Fruit fly (Drosophila melanogaster) whole organism, embryonic: ENCODE data around the gene CG16985.

Experiments used
- Asciz ChIP-seq: fragments of 200-800 bp; sonication (Bioruptor generic); optimal IDR thresholded peaks from 2 replicates; lab custom pipeline; 2017; ENCODE audit warnings: missing biosample characterization, mild to moderate bottlenecking, missing genetic modification characterization, missing genetic modification reagents
- B-H1 ChIP-seq: fragments of 200-800 bp; sonication (Bioruptor generic); IDR thresholded peaks from 3 replicates; pipeline ENCODE4 v1.3.6; 2022; ENCODE audit warnings: missing biosample characterization, missing genetic modification characterization
- CG10654 ChIP-seq: fragments of 200-800 bp; sonication (Bioruptor generic); optimal IDR thresholded peaks from 2 replicates; lab custom pipeline; 2016; ENCODE audit warnings: missing biosample characterization, missing genetic modification characterization
- CG13894 ChIP-seq: fragments of 200-800 bp; sonication (Bioruptor generic); optimal IDR thresholded peaks from 3 replicates; lab custom pipeline; 2018; ENCODE audit warnings: missing biosample characterization, mild to moderate bottlenecking, missing genetic modification characterization, moderate library complexity
- CG14050 ChIP-seq: fragments of 200-800 bp; sonication (Bioruptor generic); IDR thresholded peaks from 3 replicates; pipeline ENCODE4 v1.3.6; 2022; ENCODE audit warnings: missing biosample characterization, missing genetic modification characterization
- CG15073 ChIP-seq: fragments of 200-800 bp; sonication (Bioruptor generic); optimal IDR thresholded peaks from 2 replicates; lab custom pipeline; 2016; ENCODE audit warnings: missing biosample characterization, missing genetic modification characterization
- CG15479 ChIP-seq: fragments of 200-800 bp; sonication (Bioruptor generic); optimal IDR thresholded peaks from 3 replicates; lab custom pipeline; 2019; ENCODE audit warnings: missing biosample characterization, mild to moderate bottlenecking, missing genetic modification characterization, moderate library complexity
- CG15696 ChIP-seq: fragments of 200-800 bp; sonication (Bioruptor generic); optimal IDR thresholded peaks from 2 replicates; lab custom pipeline; 2019; ENCODE audit warnings: missing biosample characterization, mild to moderate bottlenecking, missing genetic modification characterization, moderate library complexity
- CG1792 ChIP-seq: fragments of 200-800 bp; sonication (Bioruptor generic); optimal IDR thresholded peaks from 2 replicates; lab custom pipeline; 2016; ENCODE audit warnings: missing biosample characterization, missing genetic modification characterization
- CG2129 ChIP-seq: fragments of 200-800 bp; sonication (Bioruptor generic); IDR thresholded peaks from 2 replicates; pipeline ENCODE4 v1.3.6; 2022; ENCODE audit warnings: missing biosample characterization, missing genetic modification characterization; ENCODE audit not compliant: partially characterized antibody
- CG31388 ChIP-seq: fragments of 200-800 bp; sonication (Bioruptor generic); optimal IDR thresholded peaks from 2 replicates; lab custom pipeline; 2016; ENCODE audit warnings: missing biosample characterization, missing genetic modification characterization
- CG3847 ChIP-seq: fragments of 200-800 bp; sonication (Bioruptor generic); IDR thresholded peaks from 2 replicates; pipeline ENCODE4 v1.3.6; 2022; ENCODE audit warnings: missing biosample characterization, missing genetic modification characterization
- CG6254 ChIP-seq: fragments of 200-800 bp; sonication (Bioruptor generic); optimal IDR thresholded peaks from 3 replicates; lab custom pipeline; 2017; ENCODE audit warnings: mild to moderate bottlenecking, missing biosample characterization, missing genetic modification reagents, missing genetic modification characterization
- CG6689 ChIP-seq: fragments of 200-800 bp; sonication (Bioruptor generic); IDR thresholded peaks from 2 replicates; pipeline ENCODE4 v1.3.6; 2022; ENCODE audit warnings: missing biosample characterization, missing genetic modification characterization
- CG6813 ChIP-seq: fragments of 200-800 bp; sonication (Bioruptor generic); optimal IDR thresholded peaks from 2 replicates; lab custom pipeline; 2017; ENCODE audit warnings: missing biosample characterization, missing genetic modification characterization, mild to moderate bottlenecking, moderate library complexity, missing genetic modification reagents
- CG7839 ChIP-seq: fragments of 200-800 bp; sonication (Bioruptor generic); optimal IDR thresholded peaks from 3 replicates; lab custom pipeline; 2018; ENCODE audit warnings: missing biosample characterization, mild to moderate bottlenecking, missing genetic modification characterization, moderate library complexity
- CG7928 ChIP-seq: fragments of 200-800 bp; sonication (Bioruptor generic); optimal IDR thresholded peaks from 2 replicates; lab custom pipeline; 2017; ENCODE audit warnings: missing biosample characterization, mild to moderate bottlenecking, missing genetic modification characterization
- CG7963 ChIP-seq: fragments of 200-800 bp; sonication (Bioruptor generic); IDR thresholded peaks from 3 replicates; pipeline ENCODE4 v1.3.6; 2022; ENCODE audit warnings: missing biosample characterization, missing genetic modification characterization; ENCODE audit not compliant: partially characterized antibody
- CG8281 ChIP-seq: fragments of 200-800 bp; sonication (Bioruptor generic); optimal IDR thresholded peaks from 2 replicates; lab custom pipeline; 2018; ENCODE audit warnings: missing biosample characterization, mild to moderate bottlenecking, missing genetic modification characterization, moderate library complexity
- D ChIP-seq, 2 experiments: fragments of 200-800 bp in 1 of 2; fragments of >200 bp in 1 of 2; sonication (Bioruptor generic) in 1 of 2; optimal IDR thresholded peaks; 2 replicates in 1 of 2; 3 replicates in 1 of 2; lab custom pipeline; 2017; ENCODE audit warnings: mild to moderate bottlenecking in 1 of 2, missing biosample characterization in 1 of 2, missing genetic modification characterization in 1 of 2, missing genetic modification reagents in 1 of 2
- Dad ChIP-seq: fragments of 200-800 bp; sonication (Bioruptor generic); optimal IDR thresholded peaks from 3 replicates; lab custom pipeline; 2016; ENCODE audit warnings: missing biosample characterization, missing genetic modification characterization
- Doc2 ChIP-seq: fragments of 200-800 bp; sonication (Bioruptor generic); IDR thresholded peaks from 2 replicates; pipeline ENCODE4 v1.3.6; 2022; ENCODE audit warnings: missing biosample characterization, missing genetic modification characterization
- HLH54F ChIP-seq: fragments of 200-800 bp; sonication (Bioruptor generic); optimal IDR thresholded peaks from 3 replicates; lab custom pipeline; 2016; ENCODE audit warnings: missing biosample characterization, missing genetic modification characterization
- Hr51 ChIP-seq, 2 experiments: fragments of 200-800 bp; sonication (Bioruptor generic); optimal IDR thresholded peaks; 2 replicates in 1 of 2; 3 replicates in 1 of 2; lab custom pipeline; 2016 to 2018; ENCODE audit warnings: missing biosample characterization in 2 of 2, missing genetic modification characterization in 2 of 2, mild to moderate bottlenecking in 1 of 2, moderate library complexity in 1 of 2
- Jarid2 ChIP-seq: fragments of 200-800 bp; sonication (Bioruptor generic); optimal IDR thresholded peaks from 3 replicates; lab custom pipeline; 2017; ENCODE audit warnings: mild to moderate bottlenecking, missing biosample characterization, missing genetic modification reagents, missing genetic modification characterization
- MBD-R2 ChIP-seq: fragments of 200-800 bp; sonication (Bioruptor generic); IDR thresholded peaks from 2 replicates; pipeline ENCODE4 v1.3.6; 2022; ENCODE audit warnings: missing biosample characterization, missing genetic modification characterization
- Mad ChIP-seq: fragments of 200-800 bp; sonication (Bioruptor generic); optimal IDR thresholded peaks from 2 replicates; lab custom pipeline; 2016; ENCODE audit warnings: missing biosample characterization, missing genetic modification characterization
- NFAT ChIP-seq: fragments of 200-800 bp; sonication (Bioruptor generic); IDR thresholded peaks from 2 replicates; pipeline ENCODE4 v1.3.6; 2022; ENCODE audit warnings: missing biosample characterization, missing genetic modification characterization
- NfI ChIP-seq: fragments of 200-800 bp; sonication (Bioruptor generic); optimal IDR thresholded peaks from 3 replicates; lab custom pipeline; 2018; ENCODE audit warnings: missing biosample characterization, mild to moderate bottlenecking, missing genetic modification characterization, moderate library complexity
- Oaz ChIP-seq: fragments of 200-800 bp; sonication (Bioruptor generic); IDR thresholded peaks from 2 replicates; pipeline ENCODE4 v1.3.6; 2022; ENCODE audit warnings: missing biosample characterization, missing genetic modification characterization
- Opbp ChIP-seq: fragments of 200-800 bp; sonication (Bioruptor generic); IDR thresholded peaks from 3 replicates; pipeline ENCODE4 v1.3.6; 2022; ENCODE audit warnings: missing biosample characterization, missing genetic modification characterization; ENCODE audit not compliant: partially characterized antibody
- al ChIP-seq: fragments of 200-800 bp; sonication (Bioruptor generic); IDR thresholded peaks from 2 replicates; pipeline ENCODE4 v1.3.6; 2022; ENCODE audit warnings: missing biosample characterization, missing genetic modification characterization
- cato ChIP-seq: fragments of 200-800 bp; sonication (Bioruptor generic); optimal IDR thresholded peaks from 2 replicates; lab custom pipeline; 2016; ENCODE audit warnings: missing biosample characterization, missing genetic modification characterization, borderline replicate concordance
- chn ChIP-seq: fragments of 200-800 bp; sonication (Bioruptor generic); optimal IDR thresholded peaks from 2 replicates; lab custom pipeline; 2016; ENCODE audit warnings: missing biosample characterization, missing genetic modification characterization
- ci ChIP-seq: fragments of 200-800 bp; sonication (Bioruptor generic); IDR thresholded peaks from 3 replicates; pipeline ENCODE4 v1.3.6; 2022; ENCODE audit warnings: missing biosample characterization, missing genetic modification characterization
- da ChIP-seq: fragments of 200-800 bp; sonication (Bioruptor generic); optimal IDR thresholded peaks from 2 replicates; lab custom pipeline; 2016; ENCODE audit warnings: missing biosample characterization, missing genetic modification characterization
- danr ChIP-seq: fragments of 200-800 bp; sonication (Bioruptor generic); IDR thresholded peaks from 2 replicates; pipeline ENCODE4 v1.3.6; 2022; ENCODE audit warnings: missing biosample characterization, missing genetic modification characterization
- emc ChIP-seq: fragments of 200-800 bp; sonication (Bioruptor generic); optimal IDR thresholded peaks from 2 replicates; lab custom pipeline; 2016; ENCODE audit warnings: missing biosample characterization, missing genetic modification characterization
- gcm ChIP-seq: fragments of 200-800 bp; sonication (Bioruptor generic); optimal IDR thresholded peaks from 2 replicates; lab custom pipeline; 2019; ENCODE audit warnings: missing biosample characterization, mild to moderate bottlenecking, missing genetic modification characterization, moderate library complexity
- gsb ChIP-seq: fragments of 200-800 bp; sonication (Bioruptor generic); IDR thresholded peaks from 2 replicates; pipeline ENCODE4 v1.3.6; 2022; ENCODE audit warnings: missing biosample characterization, missing genetic modification characterization
- hb ChIP-seq: fragments of 200-800 bp; sonication (Bioruptor generic); IDR thresholded peaks from 3 replicates; pipeline ENCODE4 v1.3.6; 2022; ENCODE audit warnings: missing biosample characterization, missing genetic modification characterization; ENCODE audit not compliant: partially characterized antibody
- jumu ChIP-seq: fragments of 200-800 bp; sonication (Bioruptor generic); optimal IDR thresholded peaks from 3 replicates; lab custom pipeline; 2016; ENCODE audit warnings: missing biosample characterization, missing genetic modification characterization
- klu ChIP-seq: fragments of 200-800 bp; sonication (Bioruptor generic); IDR thresholded peaks from 2 replicates; pipeline ENCODE4 v1.3.6; 2022; ENCODE audit warnings: missing biosample characterization, missing genetic modification characterization
- odd ChIP-seq: fragments of 200-800 bp; sonication (Bioruptor generic); optimal IDR thresholded peaks from 2 replicates; lab custom pipeline; 2017; ENCODE audit warnings: missing biosample characterization, mild to moderate bottlenecking, missing genetic modification characterization
- otp ChIP-seq: fragments of 200-800 bp; sonication (Bioruptor generic); IDR thresholded peaks from 3 replicates; pipeline ENCODE4, ENCODE4 v1.3.6; 2022; ENCODE audit warnings: missing biosample characterization, missing genetic modification characterization
- row ChIP-seq: fragments of 200-800 bp; sonication (Bioruptor generic); IDR thresholded peaks from 3 replicates; pipeline ENCODE4 v1.3.6; 2022; ENCODE audit warnings: missing biosample characterization, missing genetic modification characterization
- tin ChIP-seq: fragments of 200-800 bp; sonication (Bioruptor generic); optimal IDR thresholded peaks from 3 replicates; lab custom pipeline; 2016; ENCODE audit warnings: missing biosample characterization, missing genetic modification characterization
- usp ChIP-seq: fragments of >200 bp; optimal IDR thresholded peaks from 2 replicates; lab custom pipeline; 2017; ENCODE audit warnings: missing biosample characterization, missing genetic modification characterization

The CG16985 gene

DNA sequence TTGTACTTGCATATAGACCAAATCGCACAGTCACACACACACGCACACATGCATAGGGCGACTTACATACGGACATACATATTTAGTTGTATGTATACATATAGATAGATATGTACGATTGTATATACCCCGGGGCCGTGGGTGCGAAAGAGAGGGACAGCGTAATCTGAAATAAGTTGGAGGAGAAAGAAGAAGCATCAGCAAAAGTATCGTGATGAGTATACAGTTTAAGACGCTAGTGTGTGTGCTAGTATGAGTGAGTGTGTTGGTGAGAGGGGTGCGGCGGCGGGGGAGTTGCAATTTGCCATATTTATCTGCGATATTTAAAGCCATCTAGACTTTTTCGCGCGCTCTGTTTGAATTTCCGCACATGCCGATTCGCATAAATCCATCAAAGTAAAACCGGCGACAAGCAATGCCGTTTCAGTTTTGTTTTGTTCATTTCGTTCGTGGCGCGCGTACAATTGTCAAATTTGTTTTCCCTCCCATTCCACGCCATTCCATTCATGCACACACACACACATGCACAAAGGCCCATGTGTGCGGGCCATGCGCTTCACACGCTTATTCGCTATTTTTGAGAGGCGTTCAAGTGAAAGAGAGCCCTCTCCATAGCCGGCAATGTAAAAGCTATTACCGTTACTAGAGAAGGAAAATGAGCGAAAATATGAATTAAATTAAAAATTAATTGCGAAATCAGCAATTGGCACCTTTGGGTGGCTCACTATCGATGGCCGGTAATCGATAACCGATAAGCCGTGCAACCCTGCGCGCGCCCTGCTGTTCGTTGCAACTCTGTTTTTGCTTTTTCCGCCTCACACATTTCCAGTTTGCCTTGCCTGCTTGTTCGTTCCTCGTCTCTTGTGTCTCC is 36.1 kb downstream of the CG16985 start (continued):
- TF ChIP-seq CG2129 (GFP tag; lab: Robert Waterston, UW) (peak; percentile 49), ci (peak; percentile 96), NFAT (GFP tag; lab: Robert Waterston, UW) (peak; percentile 85), klu (GFP tag; lab: Robert Waterston, UW) (no peak), CG1792 (GFP tag; lab: Kevin White, UChicago) (peak; percentile 53), CG7928 (GFP tag; lab: Kevin White, UChicago) (peak; percentile 57), CG7839 (peak; percentile 70), odd (GFP tag; lab: Kevin White, UChicago) (peak; percentile 93), Doc2 (no peak), CG15696 (peak; percentile 49), CG6813 (peak; percentile 87), usp (GFP tag; lab: Kevin White, UChicago) (no peak), CG7963 (GFP tag; lab: Robert Waterston, UW) (peak; percentile 84), CG8281 (tag; lab: Kevin White, UChicago) (peak; percentile 50), Dad (GFP tag; lab: Kevin White, UChicago) (peak; percentile 92), da (peak; percentile 82), danr (GFP tag; lab: Robert Waterston, UW) (peak; percentile 43; the same call in 1 of the 2 replicates), MBD-R2 (GFP tag; lab: Robert Waterston, UW) (peak; percentile 67), HLH54F (GFP tag; lab: Kevin White, UChicago) (peak; percentile 67), Mad (GFP tag; lab: Kevin White, UChicago) (peak; percentile 77), CG14050 (GFP tag; lab: Robert Waterston, UW) (peak; percentile 75; the same call in 2 of the 3 replicates), chn (GFP tag; lab: Kevin White, UChicago) (peak; percentile 86), CG15073 (GFP tag; lab: Kevin White, UChicago) (no peak), CG10654 (GFP tag; lab: Kevin White, UChicago) (peak; percentile 68), Asciz (GFP tag; lab: Kevin White, UChicago) (peak; percentile 74), gsb (GFP tag; lab: Robert Waterston, UW) (peak; percentile 74), CG13894 (tag; lab: Kevin White, UChicago) (peak; percentile 55), CG6254 (GFP tag; lab: Kevin White, UChicago) (peak; percentile 69), emc (peak; percentile 83), hb (GFP tag; lab: Robert Waterston, UW) (peak; percentile 71; the same call in 2 of the 3 replicates), Oaz (GFP tag; lab: Robert Waterston, UW) (peak; percentile 61), tin (peak; percentile 69), D (optimal IDR thresholded peaks at IDR 0.05; lab: Kevin White, UChicago) (no peak), D (GFP tag; optimal IDR thresholded peaks at IDR 0.05; lab: Kevin White, UChicago) (peak; percentile 67), al (peak; percentile 62; the same call in 1 of the 2 replicates), B-H1 (GFP tag; lab: Robert Waterston, UW) (peak; percentile 58; the same call in 2 of the 3 replicates), CG31388 (GFP tag; lab: Kevin White, UChicago) (no peak), CG6689 (GFP tag; lab: Robert Waterston, UW) (peak; percentile 61), CG15479 (GFP tag; lab: Kevin White, UChicago) (peak; percentile 55), row (peak; percentile 61), jumu (GFP tag; lab: Kevin White, UChicago) (peak; percentile 78), Jarid2 (GFP tag; lab: Kevin White, UChicago) (peak; percentile 59), NfI (GFP tag; lab: Kevin White, UChicago) (peak; percentile 92), Hr51 (GFP tag; optimal IDR thresholded peaks at IDR 0.05; lab: Kevin White, UChicago) (peak; percentile 72 to 79), otp (GFP tag; lab: Robert Waterston, UW) (peak; percentile 91), gcm (peak; percentile 81), cato (GFP tag; lab: Kevin White, UChicago) (peak; percentile 52), Opbp (peak; percentile 82), CG3847 (GFP tag; lab: Robert Waterston, UW) (peak; percentile 73)
